Worm (Caenorhabditis elegans): ENCODE data around the gene fipr-4.

The fipr-4 gene

DNA sequence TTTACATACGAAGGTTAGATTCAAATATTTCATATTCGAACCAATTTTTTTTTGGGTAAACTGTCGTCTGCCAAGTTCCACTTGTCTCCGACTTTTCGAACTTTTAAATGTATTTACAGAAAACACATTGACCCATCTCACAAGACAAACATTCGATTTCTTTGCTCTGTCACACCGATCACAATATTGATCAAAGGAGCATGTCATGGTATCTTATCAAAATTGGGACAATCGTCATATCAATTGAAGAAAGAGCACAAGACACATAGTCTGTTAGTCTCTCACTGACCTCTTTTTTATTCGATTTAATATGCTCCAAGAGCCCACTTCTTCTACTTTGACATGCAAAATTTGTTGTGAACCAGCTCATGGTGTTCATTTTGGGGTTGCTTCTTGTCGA lies 27.8 kb upstream of the fipr-4 start, which contains the start of gene nhr-232:
Gene nhr-232, plus strand, starts transcription at position 121 of the 400 bp plus-strand sequence.
- TF ChIP-seq nhr-80 (tag; optimal IDR thresholded peaks at IDR 0.05) (peak; percentile 91), pha-4 (tag; optimal IDR thresholded peaks at IDR 0.05) (peak; percentile 31), rcor-1 (GFP tag; IDR thresholded peaks at IDR 0.05) (no peak), ztf-26 (tag; optimal IDR thresholded peaks at IDR 0.05) (no peak), cebp-1 (GFP tag; IDR thresholded peaks at IDR 0.05) (no peak), cebp-1 (tag; optimal IDR thresholded peaks at IDR 0.05) (peak; percentile 32)

DNA sequence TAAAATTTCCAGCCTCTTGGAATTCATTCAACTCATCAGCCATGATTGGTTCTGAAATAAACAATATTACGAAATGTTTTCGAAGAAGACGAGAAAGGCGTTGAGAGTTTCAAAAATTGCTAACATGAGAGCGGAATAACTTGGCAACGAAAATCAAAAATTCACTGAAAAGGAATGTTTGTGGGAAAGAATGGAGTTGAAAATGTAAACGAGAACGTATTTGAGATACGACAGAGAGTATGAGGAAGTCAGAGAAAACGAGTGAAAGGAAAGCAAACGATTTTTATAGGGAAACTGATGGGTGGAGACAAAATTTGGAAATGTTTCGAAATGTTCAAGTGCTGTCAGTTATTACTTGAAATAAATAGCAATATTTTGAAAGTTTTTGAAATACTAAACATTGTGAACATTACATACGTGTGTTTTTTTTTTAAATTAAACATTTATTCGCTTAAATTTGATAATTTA lies 26.8 kb upstream of the fipr-4 start, which contains the start of gene rop-1:
Gene rop-1, minus strand, starts transcription at position 51 of the 468 bp plus-strand sequence.
- TF ChIP-seq nhr-80 (tag; optimal IDR thresholded peaks at IDR 0.05) (peak; percentile 38), unc-62 (GFP tag; optimal IDR thresholded peaks at IDR 0.05) (peak; percentile 42), ceh-58 (GFP tag; IDR thresholded peaks at IDR 0.05) (no peak), cebp-1 (GFP tag; IDR thresholded peaks at IDR 0.05) (0 out of 2 replicates have a peak, but pooled peaks have one; percentile 31), cebp-1 (tag; optimal IDR thresholded peaks at IDR 0.05) (peak; percentile 87), Y53F4B.3 (GFP tag; IDR thresholded peaks at IDR 0.05) (no peak), snpc-4 (GFP tag; optimal IDR thresholded peaks at IDR 0.05) (no peak), snpc-4 (tag; optimal IDR thresholded peaks at IDR 0.05) (peak in 1 of 4 experiments; percentile 8)

DNA sequence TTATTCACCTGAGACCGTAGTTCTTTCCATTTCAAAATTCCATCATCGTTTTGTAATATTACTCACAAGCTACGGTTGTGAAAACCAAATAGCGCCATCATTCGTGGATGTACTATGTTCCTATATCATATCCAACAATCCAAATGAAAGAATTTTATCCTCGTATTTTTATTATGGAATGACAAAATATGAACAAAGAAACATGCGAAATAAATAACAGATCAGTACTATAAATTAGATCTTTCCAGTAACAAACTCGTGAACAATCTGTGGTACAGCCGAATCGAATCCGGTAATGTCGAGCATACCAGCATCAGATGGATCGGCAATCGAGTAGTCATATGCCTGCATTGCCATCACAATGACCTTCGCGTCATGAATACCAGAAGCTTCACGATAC lies 24.4 kb upstream of the fipr-4 start:
- no peak for TF ChIP-seq F55B11.4 (tag; optimal IDR thresholded peaks at IDR 0.05; ENCODE audit: borderline replicate concordance, insufficient read depth)
- no peak; the same call in 1 of the 2 replicates for TF ChIP-seq cebp-1 (GFP tag; IDR thresholded peaks at IDR 0.05)
- TF ChIP-seq cebp-1 (tag; optimal IDR thresholded peaks at IDR 0.05) = peak; percentile 24
- TF ChIP-seq him-1 (tag; optimal IDR thresholded peaks at IDR 0.05) = peak; percentile 25
- TF ChIP-seq B0336.3 (GFP tag; IDR thresholded peaks at IDR 0.05) = peak; percentile 53; the same call in 1 of the 2 replicates
- TF ChIP-seq Y95B8A.8 (GFP tag; IDR thresholded peaks at IDR 0.05) = peak; percentile 67; the same call in 1 of the 2 replicates
- peak; percentile 44; the same call in 1 of the 2 replicates for TF ChIP-seq Y56A3A.18 (GFP tag; IDR thresholded peaks at IDR 0.05)
- no peak for TF ChIP-seq ceh-58 (GFP tag; IDR thresholded peaks at IDR 0.05)
- TF ChIP-seq F49E8.2 (tag; optimal IDR thresholded peaks at IDR 0.05; ENCODE audit: insufficient read depth) = peak; percentile 10
- no peak for TF ChIP-seq ama-1 (optimal IDR thresholded peaks at IDR 0.05)
- TF ChIP-seq ama-1 (GFP tag; optimal IDR thresholded peaks at IDR 0.05) = peak in 1 of 2 experiments; percentile 64
- 0 out of 2 replicates have a peak, but pooled peaks have one; percentile 11 for TF ChIP-seq madf-6 (GFP tag; IDR thresholded peaks at IDR 0.05)

DNA sequence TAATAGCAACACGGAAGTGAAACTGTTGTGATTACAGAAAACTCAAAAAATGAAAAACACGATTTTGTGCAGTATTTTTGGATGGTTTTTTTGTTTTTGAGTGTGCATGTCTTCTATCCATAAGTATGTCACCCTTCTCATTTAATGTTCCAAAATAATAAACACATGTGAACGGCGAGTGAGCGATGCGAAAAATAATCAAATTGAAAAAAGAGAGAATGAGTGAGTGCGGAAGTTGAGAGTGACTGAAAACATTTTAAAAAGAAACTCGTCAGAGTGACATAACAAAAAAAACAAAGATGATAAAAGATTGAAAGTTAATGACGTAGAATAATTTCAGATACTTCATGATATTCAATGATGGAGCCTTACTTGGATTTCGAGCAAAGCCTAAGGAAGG lies 21.3 kb upstream of the fipr-4 start:
- TF ChIP-seq B0336.3 (GFP tag; IDR thresholded peaks at IDR 0.05) = no peak
- no peak for TF ChIP-seq K11D2.4 (GFP tag; IDR thresholded peaks at IDR 0.05)
- TF ChIP-seq die-1 (tag; optimal IDR thresholded peaks at IDR 0.05) = no peak
- no peak for TF ChIP-seq aptf-2 (GFP tag; conservative IDR thresholded peaks at IDR 0.05)
- TF ChIP-seq ekl-4 (GFP tag; IDR thresholded peaks at IDR 0.05) = no peak
- TF ChIP-seq nhr-80 (tag; optimal IDR thresholded peaks at IDR 0.05) = no peak
- TF ChIP-seq snpc-1.3 (tag; optimal IDR thresholded peaks at IDR 0.05; ENCODE audit: insufficient read depth) = no peak
- no peak for TF ChIP-seq ztf-28 (GFP tag; IDR thresholded peaks at IDR 0.05)
- no peak for TF ChIP-seq Y53G8AR.9 (GFP tag; conservative IDR thresholded peaks at IDR 0.05)
- no peak for TF ChIP-seq ccch-3 (GFP tag; optimal IDR thresholded peaks at IDR 0.05)
- no peak for TF ChIP-seq hrde-1 (tag; optimal IDR thresholded peaks at IDR 0.05; ENCODE audit: borderline replicate concordance)
- TF ChIP-seq lin-35 (GFP tag; optimal IDR thresholded peaks at IDR 0.05) = no peak
- no peak for TF ChIP-seq lir-1 (GFP tag; conservative IDR thresholded peaks at IDR 0.05)
- TF ChIP-seq F57C9.4 (tag; optimal IDR thresholded peaks at IDR 0.05) = no peak
- TF ChIP-seq ceh-27 (GFP tag; optimal IDR thresholded peaks at IDR 0.05) = no peak
- TF ChIP-seq lin-54 (GFP tag; optimal IDR thresholded peaks at IDR 0.05) = no peak
- no peak for TF ChIP-seq him-1 (tag; optimal IDR thresholded peaks at IDR 0.05)
- TF ChIP-seq nhr-90 (tag; optimal IDR thresholded peaks at IDR 0.05) = no peak

Data from whole organism, young adult.